Worm (Caenorhabditis elegans) whole organism, young adult: ENCODE results near the gene idpp-9.

ENCODE experiments used
- B0019.2 ChIP-seq: fragments of 200-800 bp; sonication (Bioruptor generic); conservative IDR thresholded peaks from 2 replicates; pipeline ENCODE4 v1.3.6; 2022; ENCODE audit warnings: missing genetic modification reagents, missing genetic modification characterization, missing compliant biosample characterization
- B0035.1 ChIP-seq: sonication (generic microtip); optimal IDR thresholded peaks from 2 replicates; lab custom pipeline; 2016; ENCODE audit warnings: missing genetic modification characterization, mild to moderate bottlenecking, missing compliant biosample characterization, missing genotype, missing genetic modification reagents
- C17E4.6 ChIP-seq: fragments of 200-800 bp; sonication (Bioruptor generic); IDR thresholded peaks from 2 replicates; pipeline ENCODE4 v1.3.6; 2022; ENCODE audit warnings: missing genetic modification reagents, missing genetic modification characterization, missing compliant biosample characterization
- F10E7.11 ChIP-seq: sonication (generic microtip); optimal IDR thresholded peaks from 2 replicates; lab custom pipeline; 2017; ENCODE audit warnings: mild to moderate bottlenecking, missing genetic modification characterization, moderate library complexity, missing compliant biosample characterization
- F22D6.2 ChIP-seq: sonication (generic microtip); optimal IDR thresholded peaks from 2 replicates; lab custom pipeline; 2016; ENCODE audit warnings: mild to moderate bottlenecking, missing genetic modification characterization, missing compliant biosample characterization
- F39B2.1 ChIP-seq: fragments of 200-800 bp; sonication (Bioruptor generic); IDR thresholded peaks from 2 replicates; pipeline ENCODE4 v1.3.6; 2022; ENCODE audit warnings: missing genetic modification reagents, missing genetic modification characterization, missing compliant biosample characterization
- F55B11.4 ChIP-seq: sonication (generic microtip); optimal IDR thresholded peaks from 2 replicates; lab custom pipeline; 2016; ENCODE audit warnings: missing compliant biosample characterization, missing genetic modification characterization, borderline replicate concordance; ENCODE audit not compliant: insufficient read depth
- T26A5.8 ChIP-seq: sonication (generic microtip); optimal IDR thresholded peaks from 2 replicates; lab custom pipeline; 2016; ENCODE audit warnings: missing genetic modification characterization, missing compliant biosample characterization
- Y53G8AR.9 ChIP-seq: fragments of 200-800 bp; sonication (Bioruptor generic); conservative IDR thresholded peaks from 2 replicates; pipeline ENCODE4 v1.3.6; 2022; ENCODE audit warnings: missing genetic modification reagents, missing genetic modification characterization, missing compliant biosample characterization
- ama-1 ChIP-seq, 3 experiments: fragments of 150-350 bp in 1 of 3; sonication (generic microtip) in 2 of 3; optimal IDR thresholded peaks; 2 replicates each; lab custom pipeline; 2014 to 2018; ENCODE audit warnings: missing biosample characterization in 2 of 3, missing genetic modification characterization in 2 of 3, missing genetic modification reagents in 2 of 3
- aptf-3 ChIP-seq: fragments of 200-800 bp; sonication (Bioruptor generic); IDR thresholded peaks from 2 replicates; pipeline ENCODE4 v1.3.6; 2022; ENCODE audit warnings: missing genetic modification characterization, missing compliant biosample characterization
- athp-1 ChIP-seq: sonication (generic microtip); optimal IDR thresholded peaks from 2 replicates; lab custom pipeline; 2017; ENCODE audit warnings: mild to moderate bottlenecking, missing genetic modification characterization, missing compliant biosample characterization
- attf-5 ChIP-seq: fragments of 200-800 bp; sonication (Bioruptor generic); optimal IDR thresholded peaks from 2 replicates; lab custom pipeline; 2018; ENCODE audit warnings: mild to moderate bottlenecking, missing genetic modification characterization, missing compliant biosample characterization
- ccch-3 ChIP-seq: fragments of 200-800 bp; sonication (Bioruptor generic); optimal IDR thresholded peaks from 2 replicates; lab custom pipeline; 2018; ENCODE audit warnings: mild to moderate bottlenecking, missing genetic modification characterization, missing compliant biosample characterization
- cebp-2 ChIP-seq: fragments of 200-800 bp; sonication (Bioruptor generic); IDR thresholded peaks from 2 replicates; pipeline ENCODE4 v1.3.6; 2022; ENCODE audit warnings: missing genetic modification characterization, missing compliant biosample characterization
- ceh-27 ChIP-seq: fragments of 200-800 bp; sonication (Bioruptor generic); optimal IDR thresholded peaks from 2 replicates; lab custom pipeline; 2018; ENCODE audit warnings: mild to moderate bottlenecking, missing genetic modification characterization, moderate library complexity, missing compliant biosample characterization
- ceh-58 ChIP-seq: fragments of 200-800 bp; sonication (Bioruptor generic); IDR thresholded peaks from 2 replicates; pipeline ENCODE4 v1.3.6; 2022; ENCODE audit warnings: missing genetic modification characterization, missing compliant biosample characterization
- ceh-79 ChIP-seq: sonication (generic microtip); optimal IDR thresholded peaks from 2 replicates; lab custom pipeline; 2017; ENCODE audit warnings: mild to moderate bottlenecking, missing genetic modification characterization, missing compliant biosample characterization
- dpl-1 ChIP-seq: fragments of 150-350 bp; optimal IDR thresholded peaks from 2 replicates; lab custom pipeline; 2014; ENCODE audit warnings: missing biosample characterization, missing genetic modification reagents, missing genetic modification characterization
- ets-4 ChIP-seq: fragments of 200-800 bp; sonication (Bioruptor generic); optimal IDR thresholded peaks from 2 replicates; lab custom pipeline; 2018; ENCODE audit warnings: mild to moderate bottlenecking, missing genetic modification characterization, missing compliant biosample characterization
- hlh-12 ChIP-seq: sonication (generic microtip); optimal IDR thresholded peaks from 2 replicates; lab custom pipeline; 2016; ENCODE audit warnings: missing genetic modification characterization, missing compliant biosample characterization
- hlh-26 ChIP-seq: fragments of 200-800 bp; sonication (Bioruptor generic); conservative IDR thresholded peaks from 2 replicates; pipeline ENCODE4 v1.3.6; 2022; ENCODE audit warnings: missing genetic modification reagents, missing genetic modification characterization, missing compliant biosample characterization
- hrde-1 ChIP-seq: sonication (generic microtip); optimal IDR thresholded peaks from 2 replicates; lab custom pipeline; 2016; ENCODE audit warnings: missing genetic modification characterization, mild to moderate bottlenecking, missing compliant biosample characterization, moderate library complexity, missing genotype, missing genetic modification reagents, borderline replicate concordance
- let-607 ChIP-seq, 2 experiments: fragments of 200-800 bp in 1 of 2; sonication (Bioruptor generic) in 1 of 2; sonication (generic microtip) in 1 of 2; optimal IDR thresholded peaks; 2 replicates each; lab custom pipeline; 2016 to 2018; ENCODE audit warnings: mild to moderate bottlenecking in 2 of 2, missing compliant biosample characterization in 2 of 2, missing genetic modification characterization in 2 of 2, moderate library complexity in 2 of 2, missing genotype in 1 of 2
- lin-26 ChIP-seq: fragments of 200-800 bp; sonication (Bioruptor generic); IDR thresholded peaks from 2 replicates; pipeline ENCODE4 v1.3.6; 2022; ENCODE audit warnings: missing genetic modification reagents, missing genetic modification characterization, missing compliant biosample characterization
- lin-54 ChIP-seq: fragments of 200-800 bp; sonication (Bioruptor generic); optimal IDR thresholded peaks from 2 replicates; lab custom pipeline; 2018; ENCODE audit warnings: mild to moderate bottlenecking, missing genetic modification characterization, missing compliant biosample characterization
- lsy-27 ChIP-seq: sonication (generic microtip); optimal IDR thresholded peaks from 2 replicates; lab custom pipeline; 2017; ENCODE audit warnings: missing genetic modification characterization, mild to moderate bottlenecking, missing compliant biosample characterization, antibody characterized with exemption, missing genotype, borderline replicate concordance; ENCODE audit not compliant: insufficient read depth
- madf-10 ChIP-seq: sonication (generic microtip); optimal IDR thresholded peaks from 2 replicates; lab custom pipeline; 2016; ENCODE audit warnings: mild to moderate bottlenecking, missing genetic modification characterization, missing compliant biosample characterization
- madf-3 ChIP-seq: fragments of 200-800 bp; sonication (Bioruptor generic); IDR thresholded peaks from 2 replicates; pipeline ENCODE4 v1.3.6; 2022; ENCODE audit warnings: missing genetic modification reagents, missing genetic modification characterization, missing compliant biosample characterization
- mel-28 ChIP-seq: sonication (generic microtip); optimal IDR thresholded peaks from 2 replicates; lab custom pipeline; 2016; ENCODE audit warnings: borderline replicate concordance, mild to moderate bottlenecking, missing genetic modification characterization, missing compliant biosample characterization
- mes-4 ChIP-seq: sonication (generic microtip); optimal IDR thresholded peaks from 2 replicates; lab custom pipeline; 2016; ENCODE audit warnings: missing genotype, missing genetic modification characterization, missing compliant biosample characterization
- nhr-179 ChIP-seq: sonication (generic microtip); optimal IDR thresholded peaks from 2 replicates; lab custom pipeline; 2016; ENCODE audit warnings: mild to moderate bottlenecking, missing genetic modification characterization, missing compliant biosample characterization
- pha-4 ChIP-seq: fragments of 150-350 bp; sonication (generic microtip); optimal IDR thresholded peaks from 2 replicates; lab custom pipeline; 2014; ENCODE audit warnings: missing biosample characterization, missing genetic modification reagents, missing genetic modification characterization
- rcor-1 ChIP-seq: fragments of 200-800 bp; sonication (Bioruptor generic); IDR thresholded peaks from 2 replicates; pipeline ENCODE4 v1.3.6; 2022; ENCODE audit warnings: missing genetic modification reagents, missing genetic modification characterization, missing compliant biosample characterization
- rpc-1 ChIP-seq, 2 experiments: fragments of 150-350 bp in 1 of 2; sonication (generic microtip) in 1 of 2; optimal IDR thresholded peaks; 2 replicates each; lab custom pipeline; 2014 to 2018; ENCODE audit warnings: missing biosample characterization in 1 of 2, missing genetic modification characterization in 1 of 2, missing genetic modification reagents in 1 of 2, missing genotype in 1 of 2
- snpc-4 ChIP-seq, 5 experiments: fragments of 150-350 bp in 1 of 5; sonication (generic microtip) in 4 of 5; optimal IDR thresholded peaks; 2 replicates each; lab custom pipeline; 2014 to 2018; ENCODE audit warnings: missing genetic modification characterization in 5 of 5, missing biosample characterization in 3 of 5, antibody characterized with exemption in 2 of 5, mild to moderate bottlenecking in 2 of 5, missing compliant biosample characterization in 2 of 5, missing genotype in 2 of 5, moderate library complexity in 2 of 5, missing genetic modification reagents in 1 of 5
- somi-1 ChIP-seq: fragments of 200-800 bp; sonication (Bioruptor generic); optimal IDR thresholded peaks from 2 replicates; lab custom pipeline; 2018; ENCODE audit warnings: mild to moderate bottlenecking, missing genetic modification characterization, missing compliant biosample characterization
- tbp1 ChIP-seq: fragments of 200-800 bp; sonication (Bioruptor generic); optimal IDR thresholded peaks from 2 replicates; lab custom pipeline; 2018; ENCODE audit warnings: mild to moderate bottlenecking, missing genetic modification characterization, missing compliant biosample characterization
- tbx-9 ChIP-seq: sonication (generic microtip); optimal IDR thresholded peaks from 2 replicates; lab custom pipeline; 2016; ENCODE audit warnings: borderline replicate concordance, missing genetic modification characterization, inconsistent platforms, missing compliant biosample characterization
- ztf-22 ChIP-seq: fragments of 200-800 bp; sonication (Bioruptor generic); optimal IDR thresholded peaks from 2 replicates; lab custom pipeline; 2018; ENCODE audit warnings: mild to moderate bottlenecking, missing genetic modification characterization, moderate library complexity, missing compliant biosample characterization
- ztf-25 ChIP-seq: fragments of 200-800 bp; sonication (Bioruptor generic); IDR thresholded peaks from 2 replicates; pipeline ENCODE4 v1.3.6; 2022; ENCODE audit warnings: missing genetic modification reagents, missing genetic modification characterization, missing compliant biosample characterization
- ztf-3 ChIP-seq: fragments of 200-800 bp; sonication (Bioruptor generic); optimal IDR thresholded peaks from 2 replicates; lab custom pipeline; 2018; ENCODE audit warnings: mild to moderate bottlenecking, missing genetic modification characterization, missing compliant biosample characterization
- ztf-6 ChIP-seq: fragments of 200-800 bp; sonication (Bioruptor generic); IDR thresholded peaks from 2 replicates; pipeline ENCODE4 v1.3.6; 2022; ENCODE audit warnings: missing genetic modification reagents, missing genetic modification characterization, missing compliant biosample characterization

The idpp-9 gene

ce11 chrX:3873445-3873844 is 42.2 kb downstream of the idpp-9 start, which contains the start of gene lim-4:
Gene lim-4 (minus strand): TSS chrX:3873545.
- no peak for TF ChIP-seq rpc-1 (optimal IDR thresholded peaks at IDR 0.05; lab: Kevin White, UChicago)
- no peak for TF ChIP-seq rpc-1 (tag; optimal IDR thresholded peaks at IDR 0.05; lab: Kevin White, UChicago)
- TF ChIP-seq C17E4.6 (GFP tag; lab: Robert Waterston, UW), result no peak
- TF ChIP-seq Y53G8AR.9, result no peak
- no peak for TF ChIP-seq lsy-27 (tag; lab: Kevin White, UChicago)
- TF ChIP-seq ztf-6 (GFP tag; lab: Robert Waterston, UW), result no peak
- no peak for TF ChIP-seq hlh-12 (tag; lab: Kevin White, UChicago)
- no peak for TF ChIP-seq attf-5 (GFP tag; lab: Kevin White, UChicago)
- no peak for TF ChIP-seq athp-1
- TF ChIP-seq ztf-25 (GFP tag; lab: Robert Waterston, UW), result no peak
- TF ChIP-seq pha-4, result no peak
- no peak for TF ChIP-seq madf-10 (tag; lab: Kevin White, UChicago)
- no peak for TF ChIP-seq tbp1 (GFP tag; lab: Kevin White, UChicago)
- no peak for TF ChIP-seq lin-54 (GFP tag; lab: Kevin White, UChicago)
- TF ChIP-seq ztf-3 (GFP tag; lab: Kevin White, UChicago), result no peak
- TF ChIP-seq F10E7.11 (tag; lab: Kevin White, UChicago), result no peak
- no peak for TF ChIP-seq aptf-3 (GFP tag; lab: Robert Waterston, UW)

- TF ChIP-seq mes-4 (tag; lab: Kevin White, UChicago) (no peak), F39B2.1 (no peak), dpl-1 (GFP tag; lab: Kevin White, UChicago) (no peak), madf-3 (GFP tag; lab: Robert Waterston, UW) (no peak), somi-1 (GFP tag; lab: Kevin White, UChicago) (no peak)
Observed at ce11 chrX:3871578-3872234, 43.9 kb downstream of the idpp-9 start.

ce11 chrX:3867760-3868159 is 47.9 kb downstream of the idpp-9 start:
- TF ChIP-seq F22D6.2, result no peak
- TF ChIP-seq ama-1 (optimal IDR thresholded peaks at IDR 0.05; lab: Kevin White, UChicago), result no peak
- no peak for TF ChIP-seq ama-1 (GFP tag; optimal IDR thresholded peaks at IDR 0.05; lab: Kevin White, UChicago)
- TF ChIP-seq tbx-9, result no peak
- no peak for TF ChIP-seq B0035.1 (tag; lab: Kevin White, UChicago)
- TF ChIP-seq cebp-2 (GFP tag; lab: Robert Waterston, UW), result no peak
- no peak for TF ChIP-seq C17E4.6 (GFP tag; lab: Robert Waterston, UW)
- no peak for TF ChIP-seq T26A5.8 (tag; lab: Kevin White, UChicago)
- no peak for TF ChIP-seq mel-28 (tag; lab: Kevin White, UChicago)
- TF ChIP-seq hlh-26 (GFP tag; lab: Robert Waterston, UW), result no peak
- no peak for TF ChIP-seq ccch-3 (GFP tag; lab: Kevin White, UChicago)
- TF ChIP-seq F10E7.11 (tag; lab: Kevin White, UChicago), result no peak
- no peak for TF ChIP-seq ztf-3 (GFP tag; lab: Kevin White, UChicago)
- TF ChIP-seq F55B11.4 (tag; lab: Kevin White, UChicago), result no peak

- TF ChIP-seq hrde-1, result no peak
- no peak for TF ChIP-seq rcor-1
- TF ChIP-seq ets-4 (GFP tag; lab: Kevin White, UChicago), result no peak
- TF ChIP-seq ceh-79, result no peak
- TF ChIP-seq B0019.2, result no peak
- no peak for TF ChIP-seq nhr-179 (tag; lab: Kevin White, UChicago)
- no peak for TF ChIP-seq let-607 (tag; optimal IDR thresholded peaks at IDR 0.05; lab: Kevin White, UChicago)
- no peak for TF ChIP-seq ztf-22 (GFP tag; lab: Kevin White, UChicago)
- no peak for TF ChIP-seq snpc-4 (GFP tag; optimal IDR thresholded peaks at IDR 0.05; lab: Kevin White, UChicago)
- no peak for TF ChIP-seq snpc-4 (tag; optimal IDR thresholded peaks at IDR 0.05; lab: Kevin White, UChicago)
- TF ChIP-seq ceh-27 (GFP tag; lab: Kevin White, UChicago), result no peak
- no peak for TF ChIP-seq ceh-58
- no peak for TF ChIP-seq lin-26
Observed at ce11 chrX:3866197-3866596, 49.5 kb downstream of the idpp-9 start.
